Worm (Caenorhabditis elegans) whole organism, late embryonic: ENCODE measurements around the gene msp-33.
A peak's percentile ranks its signal among the peaks of the same experiment; 100 is the strongest.

Experiments used
- C38D4.7 ChIP-seq: fragments of 200-800 bp; sonication (Bioruptor generic); optimal IDR thresholded peaks from 2 replicates; lab custom pipeline; 2018; ENCODE audit warnings: mild to moderate bottlenecking, missing genetic modification characterization, moderate library complexity, missing compliant biosample characterization
- T23F11.4 ChIP-seq: fragments of 200-800 bp; sonication (Bioruptor generic); optimal IDR thresholded peaks from 2 replicates; lab custom pipeline; 2018; ENCODE audit warnings: mild to moderate bottlenecking, missing genetic modification characterization, missing compliant biosample characterization
- Y22D7AL.16 ChIP-seq: sonication (generic microtip); optimal IDR thresholded peaks from 2 replicates; lab custom pipeline; 2016; ENCODE audit warnings: missing genetic modification characterization, missing compliant biosample characterization
- ahr-1 ChIP-seq: sonication (generic microtip); optimal IDR thresholded peaks from 2 replicates; lab custom pipeline; 2016; ENCODE audit warnings: missing genetic modification characterization, missing compliant biosample characterization
- ama-1 ChIP-seq: fragments of 150-350 bp; optimal IDR thresholded peaks from 2 replicates; lab custom pipeline; 2014
- ceh-19 ChIP-seq: fragments of 200-800 bp; sonication (Bioruptor generic); optimal IDR thresholded peaks from 2 replicates; lab custom pipeline; 2018; ENCODE audit warnings: mild to moderate bottlenecking, missing genetic modification characterization, missing compliant biosample characterization
- ceh-2 ChIP-seq: sonication (generic microtip); optimal IDR thresholded peaks from 2 replicates; lab custom pipeline; 2016; ENCODE audit warnings: missing genotype, missing genetic modification characterization, missing compliant biosample characterization
- ceh-22 ChIP-seq: sonication (generic microtip); optimal IDR thresholded peaks from 2 replicates; lab custom pipeline; 2017; ENCODE audit warnings: missing biosample characterization, missing genetic modification characterization
- ceh-34 ChIP-seq: sonication (generic microtip); optimal IDR thresholded peaks from 2 replicates; lab custom pipeline; 2016; ENCODE audit warnings: mild to moderate bottlenecking, missing genetic modification characterization, missing compliant biosample characterization
- ceh-45 ChIP-seq: fragments of 200-800 bp; sonication (Bioruptor generic); IDR thresholded peaks from 2 replicates; pipeline ENCODE4 v1.3.6; 2022; ENCODE audit warnings: missing genetic modification reagents, missing genetic modification characterization, missing compliant biosample characterization
- ceh-48 ChIP-seq: sonication (generic microtip); optimal IDR thresholded peaks from 2 replicates; lab custom pipeline; 2016; ENCODE audit warnings: missing genetic modification characterization, inconsistent platforms, missing compliant biosample characterization
- ceh-9 ChIP-seq: sonication (generic microtip); optimal IDR thresholded peaks from 2 replicates; lab custom pipeline; 2016; ENCODE audit warnings: mild to moderate bottlenecking, missing genetic modification characterization, inconsistent platforms, missing compliant biosample characterization
- che-1 ChIP-seq: sonication (generic microtip); optimal IDR thresholded peaks from 2 replicates; lab custom pipeline; 2016; ENCODE audit warnings: mild to moderate bottlenecking, missing genetic modification characterization, missing compliant biosample characterization
- dve-1 ChIP-seq: sonication (generic microtip); optimal IDR thresholded peaks from 2 replicates; lab custom pipeline; 2017; ENCODE audit warnings: antibody characterized with exemption, mild to moderate bottlenecking, missing genetic modification characterization, missing compliant biosample characterization
- elt-2 ChIP-seq: sonication (generic microtip); optimal IDR thresholded peaks from 2 replicates; lab custom pipeline; 2016; ENCODE audit warnings: missing genetic modification reagents, missing genetic modification characterization, missing compliant biosample characterization
- elt-4 ChIP-seq: sonication (generic microtip); optimal IDR thresholded peaks from 2 replicates; lab custom pipeline; 2016; ENCODE audit warnings: missing genetic modification characterization, missing compliant biosample characterization
- ets-4 ChIP-seq: sonication (generic microtip); optimal IDR thresholded peaks from 2 replicates; lab custom pipeline; 2016; ENCODE audit warnings: missing genetic modification characterization, missing compliant biosample characterization
- fax-1 ChIP-seq: sonication (generic microtip); optimal IDR thresholded peaks from 2 replicates; lab custom pipeline; 2016; ENCODE audit warnings: missing genotype, missing genetic modification characterization, missing compliant biosample characterization
- fkh-6 ChIP-seq: sonication (generic microtip); optimal IDR thresholded peaks from 2 replicates; lab custom pipeline; 2016; ENCODE audit warnings: missing genetic modification characterization, missing compliant biosample characterization
- hlh-30 ChIP-seq: sonication (generic microtip); optimal IDR thresholded peaks from 2 replicates; lab custom pipeline; 2017; ENCODE audit warnings: antibody characterized with exemption, missing genetic modification characterization, missing compliant biosample characterization; ENCODE audit not compliant: insufficient read depth
- hlh-6 ChIP-seq: sonication (generic microtip); optimal IDR thresholded peaks from 2 replicates; lab custom pipeline; 2016; ENCODE audit warnings: missing genotype, missing genetic modification characterization, missing compliant biosample characterization
- hlh-8 ChIP-seq: sonication (generic microtip); optimal IDR thresholded peaks from 2 replicates; lab custom pipeline; 2016; ENCODE audit warnings: missing genotype, missing genetic modification characterization, missing compliant biosample characterization
- lim-6 ChIP-seq: sonication (generic microtip); optimal IDR thresholded peaks from 2 replicates; lab custom pipeline; 2016; ENCODE audit warnings: missing genetic modification characterization, missing compliant biosample characterization
- lin-11 ChIP-seq: fragments of 200-800 bp; sonication (Bioruptor generic); optimal IDR thresholded peaks from 2 replicates; lab custom pipeline; 2018; ENCODE audit warnings: mild to moderate bottlenecking, missing genetic modification characterization, missing compliant biosample characterization
- madf-2 ChIP-seq: sonication (generic microtip); optimal IDR thresholded peaks from 2 replicates; lab custom pipeline; 2017; ENCODE audit warnings: missing genetic modification characterization, missing compliant biosample characterization
- mec-3 ChIP-seq: sonication (generic microtip); optimal IDR thresholded peaks from 2 replicates; lab custom pipeline; 2016; ENCODE audit warnings: borderline replicate concordance, missing genetic modification characterization, missing compliant biosample characterization
- nfya-1 ChIP-seq: sonication (generic microtip); optimal IDR thresholded peaks from 2 replicates; lab custom pipeline; 2017; ENCODE audit warnings: missing genetic modification characterization, mild to moderate bottlenecking, missing compliant biosample characterization, antibody characterized with exemption, moderate library complexity
- npax-4 ChIP-seq: sonication (generic microtip); optimal IDR thresholded peaks from 2 replicates; lab custom pipeline; 2016; ENCODE audit warnings: missing genetic modification characterization, missing compliant biosample characterization
- pag-3 ChIP-seq: sonication (generic microtip); optimal IDR thresholded peaks from 2 replicates; lab custom pipeline; 2016; ENCODE audit warnings: missing compliant biosample characterization, missing genetic modification characterization, borderline replicate concordance
- pat-9 ChIP-seq: fragments of 200-800 bp; sonication (Bioruptor generic); optimal IDR thresholded peaks from 2 replicates; lab custom pipeline; 2018; ENCODE audit warnings: mild to moderate bottlenecking, missing genetic modification characterization, moderate library complexity, missing compliant biosample characterization
- pax-1 ChIP-seq: fragments of 150-350 bp; optimal IDR thresholded peaks from 2 replicates; lab custom pipeline; 2014; ENCODE audit warnings: missing biosample characterization, missing genetic modification characterization
- pha-2 ChIP-seq: sonication (generic microtip); optimal IDR thresholded peaks from 2 replicates; lab custom pipeline; 2017; ENCODE audit warnings: mild to moderate bottlenecking, missing genetic modification characterization, missing compliant biosample characterization
- ref-2 ChIP-seq: sonication (generic microtip); optimal IDR thresholded peaks from 2 replicates; lab custom pipeline; 2016; ENCODE audit warnings: missing genetic modification characterization, missing compliant biosample characterization
- rnt-1 ChIP-seq: sonication (generic microtip); optimal IDR thresholded peaks from 2 replicates; lab custom pipeline; 2016; ENCODE audit warnings: missing genetic modification characterization, missing compliant biosample characterization
- sox-4 ChIP-seq: sonication (generic microtip); optimal IDR thresholded peaks from 2 replicates; lab custom pipeline; 2017; ENCODE audit warnings: mild to moderate bottlenecking, missing genetic modification characterization, inconsistent platforms, missing compliant biosample characterization
- syd-9 ChIP-seq: sonication (generic microtip); optimal IDR thresholded peaks from 2 replicates; lab custom pipeline; 2016; ENCODE audit warnings: mild to moderate bottlenecking, missing genetic modification characterization, moderate library complexity, missing compliant biosample characterization
- tbx-7 ChIP-seq: sonication (generic microtip); optimal IDR thresholded peaks from 2 replicates; lab custom pipeline; 2016; ENCODE audit warnings: missing genotype, missing genetic modification characterization, missing compliant biosample characterization

The msp-33 gene

DNA sequence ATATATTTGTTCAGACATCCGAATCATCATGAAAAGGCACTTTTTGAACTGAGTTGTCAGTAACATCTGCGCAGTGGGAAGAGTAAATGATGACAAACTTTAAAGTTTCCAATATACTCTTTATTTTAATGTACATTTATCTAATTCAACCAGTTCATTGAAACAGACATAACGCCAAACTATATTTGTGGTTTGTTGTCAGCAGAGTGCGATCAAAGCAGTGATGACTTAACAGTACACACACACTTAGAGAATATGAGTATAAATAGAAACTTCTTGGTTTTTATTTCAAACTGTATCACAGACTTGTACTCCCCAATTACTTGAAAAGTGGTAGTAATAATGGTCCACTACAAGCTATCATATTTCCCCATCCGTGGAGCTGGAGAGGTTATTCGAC lies 9.1 kb downstream of the msp-33 start, which contains the start of gene gst-8:
Gene gst-8, plus strand, starts transcription at position 301 of the 400 bp plus-strand sequence.
- TF ChIP-seq nfya-1 (tag; lab: Kevin White, UChicago) (no peak), npax-4 (no peak), madf-2 (no peak), lin-11 (tag; lab: Kevin White, UChicago) (no peak), hlh-8 (tag; lab: Kevin White, UChicago) (no peak), pax-1 (tag; lab: Kevin White, UChicago) (no peak)
- TF ChIP-seq, all 69 proteins: peak for 0

ce11 chrII:4882498-4882897 lies 10.0 kb downstream of the msp-33 start:
- TF ChIP-seq ama-1 (lab: Kevin White, UChicago) (no peak), madf-2 (no peak), che-1 (tag; lab: Kevin White, UChicago) (no peak), ceh-9 (no peak), hlh-6 (tag; lab: Kevin White, UChicago) (no peak), mec-3 (tag; lab: Kevin White, UChicago) (no peak), ref-2 (tag; lab: Kevin White, UChicago) (no peak), ceh-48 (no peak), ahr-1 (no peak), sox-4 (tag; lab: Kevin White, UChicago) (no peak)

- TF ChIP-seq dve-1 (tag; lab: Kevin White, UChicago) (no peak), pha-2 (tag; lab: Kevin White, UChicago) (no peak), ceh-48 (no peak), elt-2 (peak; percentile 59), pag-3 (tag; lab: Kevin White, UChicago) (no peak), rnt-1 (no peak), pat-9 (tag; lab: Kevin White, UChicago) (no peak), lim-6 (tag; lab: Kevin White, UChicago) (no peak)
- TF ChIP-seq, all 69 proteins: peak for 1
These were observed 10.8 kb downstream of the msp-33 start, which contains the start of gene gst-7 for ce11 chrII:4881727-4882126. Gene gst-7 (plus strand): TSS chrII:4882062.

ce11 chrII:4879629-4880028 lies 12.9 kb downstream of the msp-33 start, which contains the start of gene gst-6:
Gene gst-6 (plus strand): TSS chrII:4879891.
- TF ChIP-seq elt-2: peak; percentile 30
- no peak for TF ChIP-seq syd-9 (tag; lab: Kevin White, UChicago)

DNA sequence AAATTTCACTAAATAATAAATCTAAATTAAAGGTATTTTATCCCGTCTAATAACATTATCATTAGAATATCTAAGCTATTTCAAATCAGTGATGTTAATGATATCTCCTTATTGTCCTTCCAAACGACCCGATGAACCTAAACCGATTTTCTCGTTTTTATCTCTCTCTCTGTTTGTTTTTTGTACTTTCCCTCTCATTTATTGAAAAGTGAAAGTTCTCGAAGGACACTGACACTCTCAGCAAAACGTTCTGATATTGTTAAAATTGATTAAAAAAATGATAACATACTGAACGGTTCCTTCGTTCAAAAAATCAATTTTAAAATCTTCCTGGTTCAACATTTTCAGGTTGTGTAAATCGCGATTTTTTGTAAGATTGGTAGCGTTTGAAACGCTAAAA lies 16.4 kb downstream of the msp-33 start, which contains the start of gene F11G11.13:
Gene F11G11.13, minus strand, starts transcription at position 89 of the 400 bp plus-strand sequence.
- no peak for TF ChIP-seq T23F11.4 (GFP tag; lab: Kevin White, UChicago)
- TF ChIP-seq ceh-45: no peak
- TF ChIP-seq ceh-2 (tag; lab: Kevin White, UChicago): no peak
- no peak for TF ChIP-seq ceh-22
- TF ChIP-seq ceh-19: no peak
- no peak for TF ChIP-seq lin-11 (tag; lab: Kevin White, UChicago)
- TF ChIP-seq fkh-6 (tag; lab: Kevin White, UChicago): no peak
- no peak for TF ChIP-seq hlh-30 (tag; lab: Kevin White, UChicago)
- TF ChIP-seq elt-4: no peak
- no peak for TF ChIP-seq C38D4.7 (GFP tag; lab: Kevin White, UChicago)
- TF ChIP-seq Y22D7AL.16 (tag; lab: Kevin White, UChicago): no peak
- no peak for TF ChIP-seq fax-1 (tag; lab: Kevin White, UChicago)
- no peak for TF ChIP-seq pha-2 (tag; lab: Kevin White, UChicago)
- TF ChIP-seq ets-4 (tag; lab: Kevin White, UChicago): no peak
- TF ChIP-seq ceh-34 (tag; lab: Kevin White, UChicago): no peak
- TF ChIP-seq tbx-7: no peak
- TF ChIP-seq rnt-1: no peak
